Fruit fly (Drosophila melanogaster): Measurements from ENCODE around the gene csw.

Gene csw

DNA sequence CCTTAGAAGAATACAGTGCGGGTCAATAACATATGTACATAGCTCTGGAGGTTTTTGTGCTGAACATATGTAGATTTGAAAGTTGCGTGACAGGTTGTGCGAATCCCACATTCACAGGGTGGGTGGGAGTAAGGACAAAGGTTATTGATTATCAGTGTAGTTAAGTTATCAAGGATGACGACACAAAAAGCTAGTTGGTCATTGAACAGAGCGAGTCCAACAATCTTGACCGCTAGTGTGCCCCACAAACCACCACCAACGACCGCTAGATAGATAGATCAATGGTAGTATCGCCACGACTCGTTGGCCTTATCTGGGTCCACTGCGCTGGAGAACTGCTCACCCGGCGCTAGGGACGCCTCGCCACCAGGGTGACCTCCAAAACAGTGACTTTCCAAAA is 52.5 kb downstream of the csw start (continued):
- TF ChIP-seq Hr78 (GFP tag; optimal IDR thresholded peaks at IDR 0.05) (no peak), CG18599 (GFP tag; optimal IDR thresholded peaks at IDR 0.05) (peak; percentile 37), pum (GFP tag; optimal IDR thresholded peaks at IDR 0.05) (no peak), Rfx (GFP tag; IDR thresholded peaks at IDR 0.05) (no peak), CG5245 (GFP tag; optimal IDR thresholded peaks at IDR 0.05) (no peak), CG1529 (GFP tag; optimal IDR thresholded peaks at IDR 0.05) (no peak), gce (GFP tag; IDR thresholded peaks at IDR 0.05) (no peak), sr (GFP tag; IDR thresholded peaks at IDR 0.05) (no peak), Oaz (GFP tag; IDR thresholded peaks at IDR 0.05) (no peak), CG12769 (tag; optimal IDR thresholded peaks at IDR 0.05) (peak; percentile 5), vvl (GFP tag; IDR thresholded peaks at IDR 0.05) (peak; percentile 17; the same call in 1 of the 2 replicates), CG15479 (GFP tag; optimal IDR thresholded peaks at IDR 0.05) (no peak), CG4360 (GFP tag; IDR thresholded peaks at IDR 0.05) (no peak), CG6854 (GFP tag; optimal IDR thresholded peaks at IDR 0.05) (no peak), CG4404 (GFP tag; IDR thresholded peaks at IDR 0.05) (0 out of 2 replicates have a peak, but pooled peaks have one; percentile 6), Neu2 (GFP tag; optimal IDR thresholded peaks at IDR 0.05; ENCODE audit: borderline replicate concordance) (no peak), CG15073 (GFP tag; optimal IDR thresholded peaks at IDR 0.05) (peak; percentile 81), slbo (GFP tag; IDR thresholded peaks at IDR 0.05) (0 out of 2 replicates have a peak, but pooled peaks have one; percentile 15), NC2β (GFP tag; optimal IDR thresholded peaks at IDR 0.05) (no peak), CG18619 (GFP tag; optimal IDR thresholded peaks at IDR 0.05) (no peak), CG14860 (GFP tag; IDR thresholded peaks at IDR 0.05; ENCODE audit: partially characterized antibody) (no peak), CG12219 (GFP tag; optimal IDR thresholded peaks at IDR 0.05) (peak; percentile 7), crp (GFP tag; optimal IDR thresholded peaks at IDR 0.05) (no peak), Antp (GFP tag; optimal IDR thresholded peaks at IDR 0.05) (peak; percentile 16), nom (GFP tag; optimal IDR thresholded peaks at IDR 0.05) (no peak), CG16813 (GFP tag; IDR thresholded peaks at IDR 0.05; ENCODE audit: partially characterized antibody) (no peak)

DNA sequence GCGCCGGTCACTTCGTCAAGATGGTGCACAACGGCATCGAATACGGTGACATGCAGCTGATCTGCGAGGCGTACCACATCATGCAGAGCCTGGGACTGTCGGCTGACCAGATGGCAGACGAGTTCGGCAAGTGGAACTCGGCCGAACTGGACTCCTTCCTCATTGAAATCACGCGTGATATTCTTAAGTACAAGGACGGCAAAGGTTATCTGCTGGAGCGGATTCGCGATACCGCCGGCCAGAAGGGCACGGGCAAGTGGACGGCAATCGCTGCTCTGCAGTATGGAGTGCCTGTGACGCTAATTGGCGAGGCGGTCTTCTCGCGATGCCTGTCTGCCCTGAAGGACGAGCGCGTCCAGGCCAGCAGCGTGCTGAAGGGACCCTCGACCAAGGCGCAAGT is 53.4 kb downstream of the csw start:
- TF ChIP-seq Asciz (GFP tag; optimal IDR thresholded peaks at IDR 0.05) (no peak), CG3838 (GFP tag; optimal IDR thresholded peaks at IDR 0.05) (no peak), Med (GFP tag) (peak; percentile 13)

- no peak for TF ChIP-seq maf-S (GFP tag; optimal IDR thresholded peaks at IDR 0.05)
- no peak for TF ChIP-seq HLH3B (GFP tag; IDR thresholded peaks at IDR 0.05)
- TF ChIP-seq sens-2 (GFP tag; IDR thresholded peaks at IDR 0.05) = no peak
- TF ChIP-seq sug (tag; optimal IDR thresholded peaks at IDR 0.05) = no peak
- no peak for TF ChIP-seq grau (tag; optimal IDR thresholded peaks at IDR 0.05)
- TF ChIP-seq gfzf (GFP tag; optimal IDR thresholded peaks at IDR 0.05) = no peak
- no peak for TF ChIP-seq Spps (tag; optimal IDR thresholded peaks at IDR 0.05)
- no peak for TF ChIP-seq CG9437 (GFP tag; optimal IDR thresholded peaks at IDR 0.05)
- TF ChIP-seq Six4 (GFP tag; optimal IDR thresholded peaks at IDR 0.05) = no peak
- TF ChIP-seq Atf6 (GFP tag; IDR thresholded peaks at IDR 0.05) = no peak
- no peak for TF ChIP-seq CG13296 (GFP tag; optimal IDR thresholded peaks at IDR 0.05)
- TF ChIP-seq Scr (GFP tag; IDR thresholded peaks at IDR 0.05; ENCODE audit: partially characterized antibody) = no peak
- TF ChIP-seq YL-1 (GFP tag; optimal IDR thresholded peaks at IDR 0.05) = no peak
- no peak for TF ChIP-seq chinmo (GFP tag; IDR thresholded peaks at IDR 0.05; ENCODE audit: partially characterized antibody)
- no peak for TF ChIP-seq B-H2 (GFP tag; optimal IDR thresholded peaks at IDR 0.05)
- TF ChIP-seq sc (optimal IDR thresholded peaks at IDR 0.05) = no peak
- no peak for TF ChIP-seq sc (GFP tag; optimal IDR thresholded peaks at IDR 0.05)
Observed at dm6 chrX:2148671-2149070, 54.6 kb downstream of the csw start.

All from whole organism, embryonic.